Fruit fly (Drosophila melanogaster) whole organism, embryonic: ENCODE measurements around the gene CG43078.
A peak's percentile ranks its signal among the peaks of the same experiment; 100 is the strongest.

Experiments
- Blimp-1 ChIP-seq: fragments of 200-800 bp; sonication (Bioruptor generic); optimal IDR thresholded peaks from 3 replicates; lab custom pipeline; 2018; ENCODE audit warnings: missing biosample characterization, missing genetic modification characterization, mild to moderate bottlenecking, moderate library complexity, missing genetic modification reagents
- CG12071 ChIP-seq: fragments of 200-800 bp; sonication (Bioruptor generic); optimal IDR thresholded peaks from 3 replicates; lab custom pipeline; 2018; ENCODE audit warnings: missing biosample characterization, mild to moderate bottlenecking, missing genetic modification characterization
- CG14965 ChIP-seq: fragments of 200-800 bp; sonication (Bioruptor generic); optimal IDR thresholded peaks from 2 replicates; lab custom pipeline; 2016; ENCODE audit warnings: missing biosample characterization, missing genetic modification characterization, borderline replicate concordance
- CG17385 ChIP-seq: fragments of 200-800 bp; sonication (Bioruptor generic); optimal IDR thresholded peaks from 3 replicates; lab custom pipeline; 2018; ENCODE audit warnings: missing biosample characterization, mild to moderate bottlenecking, missing genetic modification characterization
- CG17912 ChIP-seq: fragments of 200-800 bp; sonication (Bioruptor generic); optimal IDR thresholded peaks from 2 replicates; lab custom pipeline; 2018; ENCODE audit warnings: missing biosample characterization, mild to moderate bottlenecking, missing genetic modification characterization
- CG18011 ChIP-seq: fragments of 200-800 bp; sonication (Bioruptor generic); optimal IDR thresholded peaks from 2 replicates; lab custom pipeline; 2017; ENCODE audit warnings: missing biosample characterization, missing genetic modification characterization, mild to moderate bottlenecking, moderate library complexity, missing genotype
- CG18476 ChIP-seq: fragments of 200-800 bp; sonication (Bioruptor generic); optimal IDR thresholded peaks from 2 replicates; lab custom pipeline; 2016; ENCODE audit warnings: missing biosample characterization, mild to moderate bottlenecking, missing genetic modification characterization
- CG2712 ChIP-seq: fragments of 200-800 bp; optimal IDR thresholded peaks from 3 replicates; lab custom pipeline; 2019; ENCODE audit warnings: missing biosample characterization, mild to moderate bottlenecking, missing genetic modification characterization, moderate library complexity
- CG34224 ChIP-seq: fragments of 200-800 bp; sonication (Bioruptor generic); IDR thresholded peaks from 3 replicates; pipeline ENCODE4 v1.3.6; 2022; ENCODE audit warnings: missing biosample characterization, missing genetic modification characterization; ENCODE audit not compliant: partially characterized antibody
- CG4707 ChIP-seq: fragments of 200-800 bp; sonication (Bioruptor generic); optimal IDR thresholded peaks from 2 replicates; lab custom pipeline; 2018; ENCODE audit warnings: missing biosample characterization, mild to moderate bottlenecking, missing genetic modification characterization, moderate library complexity
- CG4820 ChIP-seq: fragments of 200-800 bp; sonication (Bioruptor generic); optimal IDR thresholded peaks from 3 replicates; lab custom pipeline; 2016; ENCODE audit warnings: missing biosample characterization, missing genetic modification characterization
- CG5953 ChIP-seq: fragments of 200-800 bp; sonication (Bioruptor generic); IDR thresholded peaks from 2 replicates; pipeline ENCODE4 v1.3.6; 2022; ENCODE audit warnings: missing biosample characterization, missing genetic modification characterization
- CG6272 ChIP-seq: fragments of 200-800 bp; sonication (Bioruptor generic); IDR thresholded peaks from 2 replicates; pipeline ENCODE4 v1.3.6; 2022; ENCODE audit warnings: missing biosample characterization, missing genetic modification characterization
- CG6654 ChIP-seq: fragments of 200-800 bp; sonication (Bioruptor generic); optimal IDR thresholded peaks from 2 replicates; lab custom pipeline; 2017; ENCODE audit warnings: missing biosample characterization, mild to moderate bottlenecking, missing genetic modification characterization
- CG6689 ChIP-seq: fragments of 200-800 bp; sonication (Bioruptor generic); IDR thresholded peaks from 2 replicates; pipeline ENCODE4 v1.3.6; 2022; ENCODE audit warnings: missing biosample characterization, missing genetic modification characterization
- CG7987 ChIP-seq: fragments of 200-800 bp; sonication (Bioruptor generic); optimal IDR thresholded peaks from 2 replicates; lab custom pipeline; 2018; ENCODE audit warnings: missing biosample characterization, mild to moderate bottlenecking, missing genetic modification characterization, moderate library complexity
- CG9932 ChIP-seq: fragments of 200-800 bp; sonication (Bioruptor generic); IDR thresholded peaks from 2 replicates; pipeline ENCODE4 v1.3.6; 2022; ENCODE audit warnings: missing biosample characterization, missing genetic modification characterization
- Deaf1 ChIP-seq: fragments of 200-800 bp; optimal IDR thresholded peaks from 3 replicates; lab custom pipeline; 2019; ENCODE audit warnings: missing biosample characterization, mild to moderate bottlenecking, missing genetic modification characterization, moderate library complexity
- Fer1 ChIP-seq: fragments of 200-800 bp; sonication (Bioruptor generic); optimal IDR thresholded peaks from 2 replicates; lab custom pipeline; 2017; ENCODE audit warnings: missing biosample characterization, mild to moderate bottlenecking, missing genetic modification characterization
- HmgZ ChIP-seq: fragments of 200-800 bp; sonication (Bioruptor generic); optimal IDR thresholded peaks from 2 replicates; lab custom pipeline; 2018; ENCODE audit warnings: missing biosample characterization, mild to moderate bottlenecking, missing genetic modification characterization
- Kr ChIP-seq: fragments of 200-800 bp; sonication (Bioruptor generic); optimal IDR thresholded peaks from 2 replicates; lab custom pipeline; 2017; ENCODE audit warnings: missing biosample characterization, mild to moderate bottlenecking, missing genetic modification characterization
- Mrtf ChIP-seq: fragments of 200-800 bp; sonication (Bioruptor generic); IDR thresholded peaks from 3 replicates; pipeline ENCODE4 v1.3.6; 2022; ENCODE audit warnings: missing biosample characterization, missing genetic modification characterization
- Pdp1 ChIP-seq, 2 experiments: fragments of 200-800 bp; sonication (Bioruptor generic); optimal IDR thresholded peaks; 3 replicates each; lab custom pipeline; 2016; ENCODE audit warnings: missing biosample characterization in 2 of 2, missing genetic modification characterization in 2 of 2, mild to moderate bottlenecking in 1 of 2, moderate library complexity in 1 of 2
- Spps ChIP-seq: fragments of 200-800 bp; sonication (Bioruptor generic); optimal IDR thresholded peaks from 2 replicates; lab custom pipeline; 2018; ENCODE audit warnings: missing biosample characterization, mild to moderate bottlenecking, missing genetic modification characterization
- Stat92E ChIP-seq, 3 experiments: fragments of >200 bp in 2 of 3; fragments of 200-800 bp in 1 of 3; sonication (Bioruptor generic) in 1 of 3; optimal IDR thresholded peaks; 2 replicates each; lab custom pipeline; 2017 to 2019; ENCODE audit warnings: missing biosample characterization in 3 of 3, missing genetic modification characterization in 3 of 3, mild to moderate bottlenecking in 1 of 3, moderate library complexity in 1 of 3
- Trl ChIP-seq, 3 experiments: fragments of >200 bp in 2 of 3; fragments of 200-800 bp in 1 of 3; sonication (Bioruptor generic) in 1 of 3; optimal IDR thresholded peaks; 2 replicates in 1 of 3; 3 replicates in 2 of 3; lab custom pipeline; 2016 to 2017; ENCODE audit warnings: missing biosample characterization in 1 of 3, missing genetic modification characterization in 1 of 3
- ab ChIP-seq: fragments of 200-800 bp; sonication (Bioruptor generic); optimal IDR thresholded peaks from 2 replicates; lab custom pipeline; 2016; ENCODE audit warnings: missing biosample characterization, missing genetic modification characterization
- ato ChIP-seq: fragments of 200-800 bp; sonication (Bioruptor generic); IDR thresholded peaks from 2 replicates; pipeline ENCODE4 v1.3.6; 2022; ENCODE audit warnings: missing biosample characterization, missing genetic modification characterization; ENCODE audit not compliant: partially characterized antibody
- bbx ChIP-seq: fragments of 200-800 bp; sonication (Bioruptor generic); IDR thresholded peaks from 2 replicates; pipeline ENCODE4 v1.3.6; 2022; ENCODE audit warnings: missing biosample characterization, missing genetic modification characterization; ENCODE audit not compliant: partially characterized antibody
- bowl ChIP-seq: fragments of 200-800 bp; sonication (Bioruptor generic); IDR thresholded peaks from 2 replicates; pipeline ENCODE4 v1.3.6; 2022; ENCODE audit warnings: missing biosample characterization, missing genetic modification characterization
- ftz-f1 ChIP-seq: fragments of 200-800 bp; sonication (Bioruptor generic); optimal IDR thresholded peaks from 2 replicates; lab custom pipeline; 2016; ENCODE audit warnings: missing biosample characterization, missing genetic modification characterization
- insv ChIP-seq, 2 experiments: fragments of 200-800 bp; sonication (Bioruptor generic); optimal IDR thresholded peaks; 3 replicates each; lab custom pipeline; 2016 to 2018; ENCODE audit warnings: missing biosample characterization in 2 of 2, missing genetic modification characterization in 2 of 2
- kni ChIP-seq: fragments of 200-800 bp; sonication (Bioruptor generic); optimal IDR thresholded peaks from 3 replicates; lab custom pipeline; 2017; ENCODE audit warnings: mild to moderate bottlenecking, missing biosample characterization, missing genetic modification reagents, missing genetic modification characterization
- maf-S ChIP-seq: fragments of 200-800 bp; sonication (Bioruptor generic); optimal IDR thresholded peaks from 2 replicates; lab custom pipeline; 2016; ENCODE audit warnings: missing biosample characterization, missing genetic modification characterization
- oc ChIP-seq: fragments of 200-800 bp; sonication (Bioruptor generic); optimal IDR thresholded peaks from 2 replicates; lab custom pipeline; 2018; ENCODE audit warnings: missing biosample characterization, mild to moderate bottlenecking, missing genetic modification characterization, moderate library complexity
- odd ChIP-seq: fragments of 200-800 bp; sonication (Bioruptor generic); optimal IDR thresholded peaks from 2 replicates; lab custom pipeline; 2017; ENCODE audit warnings: missing biosample characterization, mild to moderate bottlenecking, missing genetic modification characterization
- onecut ChIP-seq: fragments of 200-800 bp; sonication (Bioruptor generic); IDR thresholded peaks from 2 replicates; pipeline ENCODE4 v1.3.6; 2022; ENCODE audit warnings: missing biosample characterization, missing genetic modification characterization
- pan ChIP-seq, 4 experiments: fragments of >200 bp in 3 of 4; fragments of 200-800 bp in 1 of 4; sonication (Bioruptor generic) in 1 of 4; optimal IDR thresholded peaks in 3 of 4; IDR thresholded peaks in 1 of 4; 2 replicates each; pipeline versions ENCODE4 v1.3.6 to Lab custom; 2017 to 2022; ENCODE audit warnings: missing biosample characterization in 2 of 4, missing genetic modification characterization in 2 of 4, mixed read lengths in 1 of 4
- pum ChIP-seq: fragments of 200-800 bp; sonication (Bioruptor generic); optimal IDR thresholded peaks from 2 replicates; lab custom pipeline; 2016; ENCODE audit warnings: missing biosample characterization, missing genetic modification characterization
- ranshi ChIP-seq: fragments of 200-800 bp; sonication (Bioruptor generic); IDR thresholded peaks from 2 replicates; pipeline ENCODE4 v1.3.6; 2022; ENCODE audit warnings: missing biosample characterization, missing genetic modification characterization
- rib ChIP-seq: fragments of 200-800 bp; sonication (Bioruptor generic); IDR thresholded peaks from 2 replicates; pipeline ENCODE4 v1.3.6; 2022; ENCODE audit warnings: missing biosample characterization, missing genetic modification characterization
- sima ChIP-seq: fragments of 200-800 bp; sonication (Bioruptor generic); optimal IDR thresholded peaks from 2 replicates; lab custom pipeline; 2016; ENCODE audit warnings: missing biosample characterization, missing genetic modification characterization
- sisA ChIP-seq: fragments of 200-800 bp; sonication (Bioruptor generic); IDR thresholded peaks from 2 replicates; pipeline ENCODE4 v1.3.6; 2022; ENCODE audit warnings: missing biosample characterization, missing genetic modification characterization
- slou ChIP-seq: fragments of 200-800 bp; sonication (Bioruptor generic); optimal IDR thresholded peaks from 3 replicates; lab custom pipeline; 2016; ENCODE audit warnings: missing biosample characterization, missing genetic modification characterization
- so ChIP-seq: fragments of 200-800 bp; sonication (Bioruptor generic); IDR thresholded peaks from 3 replicates; pipeline ENCODE4 v1.3.6; 2022; ENCODE audit warnings: missing biosample characterization, missing genetic modification characterization
- sr ChIP-seq: fragments of 200-800 bp; sonication (Bioruptor generic); IDR thresholded peaks from 3 replicates; pipeline ENCODE4 v1.3.6; 2022; ENCODE audit warnings: missing biosample characterization, missing genetic modification characterization
- z ChIP-seq: fragments of 200-800 bp; sonication (Bioruptor generic); IDR thresholded peaks from 3 replicates; pipeline ENCODE4 v1.3.6; 2022; ENCODE audit warnings: missing biosample characterization, missing genetic modification characterization
- zfh1 ChIP-seq: fragments of 200-800 bp; sonication (Bioruptor generic); IDR thresholded peaks from 3 replicates; pipeline ENCODE4 v1.3.6; 2022; ENCODE audit warnings: missing biosample characterization, missing genetic modification characterization

CG43078 gene

dm6 chr3L:8546355-8546771 is 30.2 kb upstream of the CG43078 start (continued):
- TF ChIP-seq CG18011 (GFP tag; lab: Kevin White, UChicago) = no peak
- peak; percentile 84 for TF ChIP-seq Deaf1 (tag; lab: Kevin White, UChicago)
- TF ChIP-seq bowl (GFP tag; lab: Robert Waterston, UW) = 0 out of 2 replicates have a peak, but pooled peaks have one; percentile 45
- TF ChIP-seq Stat92E (GFP tag; optimal IDR thresholded peaks at IDR 0.05; lab: Kevin White, UChicago) = peak in 1 of 3 experiments; percentile 59
- TF ChIP-seq odd (GFP tag; lab: Kevin White, UChicago) = no peak
- peak; percentile 36 for TF ChIP-seq Fer1 (GFP tag; lab: Kevin White, UChicago)
- TF ChIP-seq CG17912 (GFP tag; lab: Kevin White, UChicago) = peak; percentile 37
- TF ChIP-seq insv (GFP tag; optimal IDR thresholded peaks at IDR 0.05; lab: Kevin White, UChicago) = no peak
- TF ChIP-seq bbx (GFP tag; lab: Robert Waterston, UW) = peak; percentile 62; the same call in 1 of the 2 replicates
- no peak for TF ChIP-seq ab (GFP tag; lab: Kevin White, UChicago)
- no peak for TF ChIP-seq CG14965 (GFP tag; lab: Kevin White, UChicago)
- peak; percentile 67 for TF ChIP-seq CG34224 (GFP tag; lab: Robert Waterston, UW)
- TF ChIP-seq Kr (GFP tag; lab: Kevin White, UChicago) = no peak
- peak; percentile 17; the same call in 1 of the 2 replicates for TF ChIP-seq ranshi (GFP tag; lab: Robert Waterston, UW)
- no peak for TF ChIP-seq CG6689
- TF ChIP-seq CG9932 (GFP tag; lab: Robert Waterston, UW) = 0 out of 2 replicates have a peak, but pooled peaks have one; percentile 34
- TF ChIP-seq kni = peak; percentile 29
- 0 out of 2 replicates have a peak, but pooled peaks have one; percentile 32 for TF ChIP-seq ato (GFP tag; lab: Robert Waterston, UW)
- TF ChIP-seq sr (GFP tag; lab: Robert Waterston, UW) = 0 out of 3 replicates have a peak, but pooled peaks have one; percentile 14
- peak; percentile 48; the same call in 2 of the 3 replicates for TF ChIP-seq so (GFP tag; lab: Robert Waterston, UW)
- 0 out of 2 replicates have a peak, but pooled peaks have one; percentile 6 for TF ChIP-seq CG5953
- no peak for TF ChIP-seq zfh1 (GFP tag; lab: Robert Waterston, UW)
- no peak for TF ChIP-seq sima (GFP tag; lab: Kevin White, UChicago)
- TF ChIP-seq Pdp1 (GFP tag; optimal IDR thresholded peaks at IDR 0.05; lab: Kevin White, UChicago) = peak in 1 of 2 experiments; percentile 66
- peak; percentile 14 for TF ChIP-seq CG2712
- no peak for TF ChIP-seq Spps
- TF ChIP-seq pan (optimal IDR thresholded peaks at IDR 0.05; lab: Kevin White, UChicago) = no peak
- TF ChIP-seq pan (GFP tag; optimal IDR thresholded peaks at IDR 0.05 in 1 of 2, IDR thresholded peaks at IDR 0.05 in 1 of 2) = peak in 1 of 2 experiments; percentile 27
- TF ChIP-seq ftz-f1 (GFP tag; lab: Kevin White, UChicago) = peak; percentile 85
- peak; percentile 42 for TF ChIP-seq CG12071 (GFP tag; lab: Kevin White, UChicago)
- no peak for TF ChIP-seq pum
- TF ChIP-seq CG17385 = peak; percentile 52
- peak; percentile 55; the same call in 2 of the 3 replicates for TF ChIP-seq z (GFP tag; lab: Robert Waterston, UW)
- no peak for TF ChIP-seq CG18476 (GFP tag; lab: Kevin White, UChicago)
- TF ChIP-seq maf-S (GFP tag; lab: Kevin White, UChicago) = no peak
- TF ChIP-seq onecut (GFP tag; lab: Robert Waterston, UW) = peak; percentile 30; the same call in 1 of the 2 replicates
- no peak for TF ChIP-seq Blimp-1 (GFP tag; lab: Kevin White, UChicago)
- peak; percentile 32; the same call in 1 of the 2 replicates for TF ChIP-seq rib (GFP tag; lab: Robert Waterston, UW)
- TF ChIP-seq oc (tag; lab: Kevin White, UChicago) = peak; percentile 56
- peak; percentile 53 for TF ChIP-seq HmgZ (tag; lab: Kevin White, UChicago)
- no peak for TF ChIP-seq CG6654
- no peak for TF ChIP-seq sisA (GFP tag; lab: Robert Waterston, UW)
- peak; percentile 22 for TF ChIP-seq CG7987
- no peak for TF ChIP-seq Mrtf (GFP tag; lab: Robert Waterston, UW)
- no peak for TF ChIP-seq CG6272 (GFP tag; lab: Robert Waterston, UW)
- no peak for TF ChIP-seq CG4820
- TF ChIP-seq Trl (optimal IDR thresholded peaks at IDR 0.05; lab: Kevin White, UChicago) = peak; percentile 94
- TF ChIP-seq Trl (GFP tag; optimal IDR thresholded peaks at IDR 0.05; lab: Kevin White, UChicago) = no peak
- TF ChIP-seq CG4707 (GFP tag; lab: Kevin White, UChicago) = no peak
- no peak for TF ChIP-seq slou (GFP tag; lab: Kevin White, UChicago)
